Worm (Caenorhabditis elegans): ENCODE results near the gene vab-3.

- no peak for TF ChIP-seq pha-4 (tag; optimal IDR thresholded peaks at IDR 0.05)
- no peak for TF ChIP-seq tlf-1 (GFP tag; optimal IDR thresholded peaks at IDR 0.05)
- no peak for TF ChIP-seq F57C9.4 (tag; optimal IDR thresholded peaks at IDR 0.05)
- TF ChIP-seq K12H6.12 (tag; optimal IDR thresholded peaks at IDR 0.05), result no peak
- TF ChIP-seq dox-1 (GFP tag; IDR thresholded peaks at IDR 0.05), result no peak
- TF ChIP-seq unc-130 (GFP tag; optimal IDR thresholded peaks at IDR 0.05), result no peak
- no peak for TF ChIP-seq lin-35 (GFP tag; optimal IDR thresholded peaks at IDR 0.05)
Measured at ce11 chrX:10485300-10485755, 14.4 kb upstream of the vab-3 start, which contains the start of gene C33D3.3.

Measured in whole organism, young adult.